Worm (Caenorhabditis elegans) whole organism, early embryonic: ENCODE results near the gene C48B4.11.

Source experiments
- aly-1 ChIP-seq: sonication (generic microtip); optimal IDR thresholded peaks from 2 replicates; lab custom pipeline; 2016; ENCODE audit warnings: missing genetic modification characterization, missing compliant biosample characterization
- ceh-13 ChIP-seq: fragments of 200-800 bp; sonication (Bioruptor generic); optimal IDR thresholded peaks from 2 replicates; lab custom pipeline; 2018; ENCODE audit warnings: mild to moderate bottlenecking, missing genetic modification characterization, missing compliant biosample characterization
- hnd-1 ChIP-seq: sonication (generic microtip); optimal IDR thresholded peaks from 2 replicates; lab custom pipeline; 2016; ENCODE audit warnings: missing genetic modification characterization, missing compliant biosample characterization

ce11 chrIII:9595563-9595962 is 29.6 kb upstream of the C48B4.11 start, which contains the start of gene rom-2:
- no peak for TF ChIP-seq ceh-13 (GFP tag; lab: Kevin White, UChicago)
- no peak for TF ChIP-seq aly-1 (tag; lab: Kevin White, UChicago)
- TF ChIP-seq hnd-1 (tag; lab: Kevin White, UChicago) = no peak
